Fruit fly (Drosophila melanogaster): ENCODE data around the gene CG31955.

Gene CG31955

dm6 chr2L:3662307-3662795 is 50.6 kb downstream of the CG31955 start, which contains the start of gene Drgx (continued):
- no peak for TF ChIP-seq aop (GFP tag; IDR thresholded peaks at IDR 0.05)
- no peak for TF ChIP-seq zfh2 (GFP tag; optimal IDR thresholded peaks at IDR 0.05)
- TF ChIP-seq C15 (GFP tag; IDR thresholded peaks at IDR 0.05): no peak
- TF ChIP-seq zen2 (GFP tag; IDR thresholded peaks at IDR 0.05; ENCODE audit: partially characterized antibody): no peak
- no peak for TF ChIP-seq bsh (GFP tag; optimal IDR thresholded peaks at IDR 0.05)
- no peak for TF ChIP-seq B-H1 (GFP tag; IDR thresholded peaks at IDR 0.05)

Measured in whole organism, embryonic.